Worm (Caenorhabditis elegans) whole organism, young adult: ENCODE data around the gene nhr-199.
"Not testable (repeated sequence)": the region's sequence is repeated elsewhere in the genome, so short reads cannot be mapped to it uniquely, and the experiment has no call there.

Source experiments
- B0261.1 ChIP-seq: sonication (generic microtip); optimal IDR thresholded peaks from 2 replicates; lab custom pipeline; 2016; ENCODE audit warnings: mild to moderate bottlenecking, missing genetic modification characterization, moderate library complexity, missing compliant biosample characterization
- F10E7.11 ChIP-seq: sonication (generic microtip); optimal IDR thresholded peaks from 2 replicates; lab custom pipeline; 2017; ENCODE audit warnings: mild to moderate bottlenecking, missing genetic modification characterization, moderate library complexity, missing compliant biosample characterization
- F52B5.7 ChIP-seq: sonication (generic microtip); optimal IDR thresholded peaks from 2 replicates; lab custom pipeline; 2016; ENCODE audit warnings: mild to moderate bottlenecking, missing genetic modification characterization, missing compliant biosample characterization
- T07F8.4 ChIP-seq: sonication (generic microtip); optimal IDR thresholded peaks from 2 replicates; lab custom pipeline; 2016; ENCODE audit warnings: mild to moderate bottlenecking, missing genetic modification characterization, moderate library complexity, missing compliant biosample characterization
- Y95B8A.8 ChIP-seq: fragments of 200-800 bp; sonication (Bioruptor generic); IDR thresholded peaks from 2 replicates; pipeline ENCODE4 v1.3.6; 2022; ENCODE audit warnings: missing genetic modification reagents, missing genetic modification characterization, missing compliant biosample characterization
- ZK185.1 ChIP-seq: sonication (generic microtip); optimal IDR thresholded peaks from 2 replicates; lab custom pipeline; 2016; ENCODE audit warnings: mild to moderate bottlenecking, missing genetic modification characterization, missing compliant biosample characterization; ENCODE audit not compliant: poor library complexity, severe bottlenecking
- aptf-2 ChIP-seq: fragments of 200-800 bp; sonication (Bioruptor generic); conservative IDR thresholded peaks from 2 replicates; pipeline ENCODE4 v1.3.6; 2022; ENCODE audit warnings: missing genetic modification reagents, missing genetic modification characterization, missing compliant biosample characterization
- bed-1 ChIP-seq: fragments of 200-800 bp; sonication (Bioruptor generic); IDR thresholded peaks from 2 replicates; pipeline ENCODE4 v1.3.6; 2022; ENCODE audit warnings: missing genetic modification reagents, missing genetic modification characterization, missing compliant biosample characterization
- ceh-100 ChIP-seq: fragments of 200-800 bp; sonication (Bioruptor generic); IDR thresholded peaks from 2 replicates; pipeline ENCODE4 v1.3.6; 2022; ENCODE audit warnings: missing genetic modification reagents, missing genetic modification characterization, missing compliant biosample characterization
- die-1 ChIP-seq: sonication (generic microtip); optimal IDR thresholded peaks from 2 replicates; lab custom pipeline; 2016; ENCODE audit warnings: missing genotype, mild to moderate bottlenecking, missing genetic modification characterization, missing compliant biosample characterization
- dox-1 ChIP-seq: fragments of 200-800 bp; sonication (Bioruptor generic); IDR thresholded peaks from 2 replicates; pipeline ENCODE4 v1.3.6; 2022; ENCODE audit warnings: missing genetic modification reagents, missing genetic modification characterization, missing compliant biosample characterization
- egrh-3 ChIP-seq: fragments of 200-800 bp; sonication (Bioruptor generic); IDR thresholded peaks from 2 replicates; pipeline ENCODE4 v1.3.6; 2022; ENCODE audit warnings: missing genetic modification reagents, missing genetic modification characterization, missing compliant biosample characterization
- hlh-12 ChIP-seq: sonication (generic microtip); optimal IDR thresholded peaks from 2 replicates; lab custom pipeline; 2016; ENCODE audit warnings: missing genetic modification characterization, missing compliant biosample characterization
- hsf-1 ChIP-seq: fragments of 200-800 bp; sonication (Bioruptor generic); IDR thresholded peaks from 2 replicates; pipeline ENCODE4 v1.3.6; 2022; ENCODE audit warnings: missing genetic modification reagents, missing genetic modification characterization, missing compliant biosample characterization
- lin-26 ChIP-seq: fragments of 200-800 bp; sonication (Bioruptor generic); IDR thresholded peaks from 2 replicates; pipeline ENCODE4 v1.3.6; 2022; ENCODE audit warnings: missing genetic modification reagents, missing genetic modification characterization, missing compliant biosample characterization
- lin-54 ChIP-seq: fragments of 200-800 bp; sonication (Bioruptor generic); optimal IDR thresholded peaks from 2 replicates; lab custom pipeline; 2018; ENCODE audit warnings: mild to moderate bottlenecking, missing genetic modification characterization, missing compliant biosample characterization
- nfya-1 ChIP-seq: sonication (generic microtip); optimal IDR thresholded peaks from 2 replicates; lab custom pipeline; 2017; ENCODE audit warnings: antibody characterized with exemption, missing compliant biosample characterization, missing genetic modification characterization, borderline replicate concordance; ENCODE audit not compliant: insufficient read depth
- nhr-179 ChIP-seq: sonication (generic microtip); optimal IDR thresholded peaks from 2 replicates; lab custom pipeline; 2016; ENCODE audit warnings: mild to moderate bottlenecking, missing genetic modification characterization, missing compliant biosample characterization
- rcor-1 ChIP-seq: fragments of 200-800 bp; sonication (Bioruptor generic); IDR thresholded peaks from 2 replicates; pipeline ENCODE4 v1.3.6; 2022; ENCODE audit warnings: missing genetic modification reagents, missing genetic modification characterization, missing compliant biosample characterization
- rec-8 ChIP-seq, 2 experiments: sonication (generic microtip); optimal IDR thresholded peaks; 2 replicates each; lab custom pipeline; 2016; ENCODE audit warnings: mild to moderate bottlenecking in 2 of 2, missing genetic modification characterization in 2 of 2, missing genetic modification reagents in 2 of 2, missing genotype in 2 of 2, missing biosample characterization in 1 of 2, missing compliant biosample characterization in 1 of 2, moderate library complexity in 1 of 2
- snpc-1.3 ChIP-seq: sonication (generic microtip); optimal IDR thresholded peaks from 2 replicates; lab custom pipeline; 2017; ENCODE audit warnings: missing genetic modification characterization, mild to moderate bottlenecking, missing compliant biosample characterization, antibody characterized with exemption, moderate library complexity, missing genotype, missing genetic modification reagents; ENCODE audit not compliant: insufficient read depth
- snpc-4 ChIP-seq, 5 experiments: fragments of 150-350 bp in 1 of 5; sonication (generic microtip) in 4 of 5; optimal IDR thresholded peaks; 2 replicates each; lab custom pipeline; 2014 to 2018; ENCODE audit warnings: missing genetic modification characterization in 5 of 5, missing biosample characterization in 3 of 5, antibody characterized with exemption in 2 of 5, mild to moderate bottlenecking in 2 of 5, missing compliant biosample characterization in 2 of 5, missing genotype in 2 of 5, moderate library complexity in 2 of 5, missing genetic modification reagents in 1 of 5
- tbp1 ChIP-seq: fragments of 200-800 bp; sonication (Bioruptor generic); optimal IDR thresholded peaks from 2 replicates; lab custom pipeline; 2018; ENCODE audit warnings: mild to moderate bottlenecking, missing genetic modification characterization, missing compliant biosample characterization
- tlf-1 ChIP-seq: fragments of 200-800 bp; sonication (Bioruptor generic); optimal IDR thresholded peaks from 2 replicates; lab custom pipeline; 2018; ENCODE audit warnings: mild to moderate bottlenecking, missing genetic modification characterization, missing compliant biosample characterization
- unc-62 ChIP-seq: fragments of 150-350 bp; optimal IDR thresholded peaks from 2 replicates; lab custom pipeline; 2014; ENCODE audit warnings: missing biosample characterization, missing genetic modification reagents, missing genetic modification characterization
- zfh-2 ChIP-seq: fragments of 200-800 bp; sonication (Bioruptor generic); conservative IDR thresholded peaks from 2 replicates; pipeline ENCODE4 v1.3.6; 2022; ENCODE audit warnings: missing genetic modification reagents, missing genetic modification characterization, missing compliant biosample characterization
- zim-3 ChIP-seq: sonication (generic microtip); optimal IDR thresholded peaks from 2 replicates; lab custom pipeline; 2017; ENCODE audit warnings: mild to moderate bottlenecking, missing genetic modification characterization, moderate library complexity, missing compliant biosample characterization
- ztf-22 ChIP-seq: fragments of 200-800 bp; sonication (Bioruptor generic); optimal IDR thresholded peaks from 2 replicates; lab custom pipeline; 2018; ENCODE audit warnings: mild to moderate bottlenecking, missing genetic modification characterization, moderate library complexity, missing compliant biosample characterization

Gene nhr-199

ce11 chrV:15699799-15700198 lies at the start of gene nhr-199:
Gene nhr-199, minus strand, starts transcription at chrV:15699899.
- TF ChIP-seq dox-1 (GFP tag; lab: Robert Waterston, UW) (no peak), nhr-179 (no peak), ZK185.1 (tag; lab: Kevin White, UChicago) (no peak), zim-3 (tag; lab: Kevin White, UChicago) (no peak), F52B5.7 (tag; lab: Kevin White, UChicago) (no peak)

- TF ChIP-seq snpc-4 (GFP tag; optimal IDR thresholded peaks at IDR 0.05; lab: Kevin White, UChicago); snpc-4 (tag; optimal IDR thresholded peaks at IDR 0.05; lab: Kevin White, UChicago); rec-8 (tag; optimal IDR thresholded peaks at IDR 0.05; lab: Kevin White, UChicago); egrh-3 (GFP tag; lab: Robert Waterston, UW): not testable (repeated sequence)
- TF ChIP-seq, all 124 proteins: peak for 0; not testable (repeated sequence) for 124
Observed at ce11 chrV:15748343-15748742, 48.6 kb upstream of the nhr-199 start, which contains the start of gene T23D5.8. Gene T23D5.8, minus strand, starts transcription at chrV:15748443.

ce11 chrV:15744366-15744765 lies 44.7 kb upstream of the nhr-199 start, which contains the start of gene str-19:
Gene str-19, minus strand, starts transcription at chrV:15744466.
- not testable (repeated sequence) for TF ChIP-seq T07F8.4; B0261.1; F10E7.11 (tag; lab: Kevin White, UChicago)
- TF ChIP-seq, all 124 proteins: peak for 0; not testable (repeated sequence) for 124

ce11 chrV:15741851-15742250 lies 42.2 kb upstream of the nhr-199 start, which contains the start of gene str-18:
Gene str-18, minus strand, starts transcription at chrV:15741951.
- TF ChIP-seq bed-1 (no peak), hsf-1 (no peak), tlf-1 (GFP tag; lab: Kevin White, UChicago) (no peak), nfya-1 (no peak), ceh-100 (GFP tag; lab: Robert Waterston, UW) (no peak), lin-26 (GFP tag; lab: Robert Waterston, UW) (no peak)

ce11 chrV:15735720-15736119 lies 36.0 kb upstream of the nhr-199 start, which contains the start of gene str-27:
Gene str-27, minus strand, starts transcription at chrV:15735820.
- TF ChIP-seq unc-62 (GFP tag; lab: Kevin White, UChicago) = no peak
- no peak for TF ChIP-seq zfh-2
- TF ChIP-seq ztf-22 (GFP tag; lab: Kevin White, UChicago) = no peak
- no peak for TF ChIP-seq die-1 (tag; lab: Kevin White, UChicago)

- no peak for TF ChIP-seq snpc-1.3 (tag; lab: Kevin White, UChicago)
- no peak for TF ChIP-seq rcor-1
- TF ChIP-seq unc-62 (GFP tag; lab: Kevin White, UChicago) = no peak
- TF ChIP-seq tbp1 (GFP tag; lab: Kevin White, UChicago) = no peak
- no peak for TF ChIP-seq aptf-2 (GFP tag; lab: Robert Waterston, UW)
- no peak for TF ChIP-seq hlh-12 (tag; lab: Kevin White, UChicago)
- TF ChIP-seq lin-54 (GFP tag; lab: Kevin White, UChicago) = no peak
- no peak for TF ChIP-seq Y95B8A.8 (GFP tag; lab: Robert Waterston, UW)
Observed at ce11 chrV:15733568-15733967, 33.9 kb upstream of the nhr-199 start, which contains the start of gene T23D5.3. Gene T23D5.3, minus strand, starts transcription at chrV:15733668.
